Fruit fly (Drosophila melanogaster): ENCODE data around the gene poe.
A peak's percentile ranks its signal among the peaks of the same experiment; 100 is the strongest.

Gene poe

dm6 chr2L:8071112-8071976 lies at the start of gene poe:
Gene poe (minus strand): TSS chr2L:8071624.
- no peak for TF ChIP-seq Doc3 (GFP tag; IDR thresholded peaks at IDR 0.05; ENCODE audit: partially characterized antibody)
- peak; percentile 57 for TF ChIP-seq fd96Cb (tag; optimal IDR thresholded peaks at IDR 0.05)
- TF ChIP-seq sens (GFP tag) = no peak
- TF ChIP-seq CG12659 (GFP tag; optimal IDR thresholded peaks at IDR 0.05) = peak; percentile 67
- TF ChIP-seq gsb (GFP tag; IDR thresholded peaks at IDR 0.05) = no peak
- peak; percentile 20 for TF ChIP-seq Dp (GFP tag; optimal IDR thresholded peaks at IDR 0.05)
- peak; percentile 28; the same call in 1 of the 2 replicates for TF ChIP-seq ranshi (GFP tag; IDR thresholded peaks at IDR 0.05)
- no peak for TF ChIP-seq salm (tag; optimal IDR thresholded peaks at IDR 0.05)
- no peak for TF ChIP-seq CG16815 (GFP tag; optimal IDR thresholded peaks at IDR 0.05)
- TF ChIP-seq Dll (GFP tag; IDR thresholded peaks at IDR 0.05; ENCODE audit: partially characterized antibody) = peak; percentile 31; the same call in 1 of the 4 replicates
- TF ChIP-seq Chrac-16 (GFP tag; optimal IDR thresholded peaks at IDR 0.05) = no peak
- TF ChIP-seq CG14014 (GFP tag; IDR thresholded peaks at IDR 0.05) = 0 out of 2 replicates have a peak, but pooled peaks have one; percentile 7
- TF ChIP-seq nom (GFP tag; optimal IDR thresholded peaks at IDR 0.05) = no peak
- no peak for TF ChIP-seq CG13624 (GFP tag; optimal IDR thresholded peaks at IDR 0.05)
- TF ChIP-seq Meics (GFP tag; optimal IDR thresholded peaks at IDR 0.05) = no peak
- TF ChIP-seq insv (GFP tag; optimal IDR thresholded peaks at IDR 0.05) = no peak
- TF ChIP-seq CG14860 (GFP tag; IDR thresholded peaks at IDR 0.05; ENCODE audit: partially characterized antibody) = no peak
- peak; percentile 75 to 93 for TF ChIP-seq crp (GFP tag; optimal IDR thresholded peaks at IDR 0.05)
- no peak for TF ChIP-seq Dref (GFP tag; IDR thresholded peaks at IDR 0.05)
- no peak for TF ChIP-seq h (optimal IDR thresholded peaks at IDR 0.05)
- TF ChIP-seq Hr3 (GFP tag; optimal IDR thresholded peaks at IDR 0.05) = peak; percentile 46
- TF ChIP-seq yki (optimal IDR thresholded peaks at IDR 0.05) = no peak
- no peak for TF ChIP-seq CG30431 (GFP tag; optimal IDR thresholded peaks at IDR 0.05)
- TF ChIP-seq CG2116 (GFP tag; optimal IDR thresholded peaks at IDR 0.05) = peak; percentile 44
- no peak for TF ChIP-seq fru (optimal IDR thresholded peaks at IDR 0.05)
- 0 out of 2 replicates have a peak, but pooled peaks have one; percentile 31 for TF ChIP-seq CG32767 (GFP tag; IDR thresholded peaks at IDR 0.05)
- TF ChIP-seq mirr (GFP tag; optimal IDR thresholded peaks at IDR 0.05) = no peak
- TF ChIP-seq ase (GFP tag; IDR thresholded peaks at IDR 0.05) = peak; percentile 63
- no peak for TF ChIP-seq ewg (GFP tag; optimal IDR thresholded peaks at IDR 0.05)
- peak; percentile 39; the same call in 2 of the 3 replicates for TF ChIP-seq HLH4C (GFP tag; IDR thresholded peaks at IDR 0.05; ENCODE audit: partially characterized antibody)
- no peak for TF ChIP-seq CG11504 (tag; optimal IDR thresholded peaks at IDR 0.05)
- TF ChIP-seq ttk (GFP tag; IDR thresholded peaks at IDR 0.05) = peak; percentile 61; the same call in 1 of the 2 replicates
- TF ChIP-seq lbe (GFP tag; optimal IDR thresholded peaks at IDR 0.05) = no peak
- TF ChIP-seq CG17359 (tag; optimal IDR thresholded peaks at IDR 0.05) = peak; percentile 56
- peak; percentile 62 for TF ChIP-seq trem (tag; optimal IDR thresholded peaks at IDR 0.05)
- TF ChIP-seq Neu2 (GFP tag; optimal IDR thresholded peaks at IDR 0.05; ENCODE audit: borderline replicate concordance) = no peak
- no peak for TF ChIP-seq CG4282 (GFP tag; optimal IDR thresholded peaks at IDR 0.05)
- peak; percentile 23 for TF ChIP-seq MTF-1 (GFP tag; optimal IDR thresholded peaks at IDR 0.05; ENCODE audit: borderline replicate concordance)
- TF ChIP-seq ssp (GFP tag; IDR thresholded peaks at IDR 0.05) = peak; percentile 48; the same call in 1 of the 2 replicates
- TF ChIP-seq Xrp1 (GFP tag; IDR thresholded peaks at IDR 0.05) = peak; percentile 80; the same call in 1 of the 2 replicates
- no peak for TF ChIP-seq Atf-2 (GFP tag; optimal IDR thresholded peaks at IDR 0.05)
- peak; percentile 81 for TF ChIP-seq CG12391 (tag; optimal IDR thresholded peaks at IDR 0.05)
- no peak for TF ChIP-seq Sox102F (GFP tag; optimal IDR thresholded peaks at IDR 0.05)
- no peak for TF ChIP-seq gem (tag; optimal IDR thresholded peaks at IDR 0.05)
- 0 out of 2 replicates have a peak, but pooled peaks have one; percentile 20 for TF ChIP-seq unc-4 (GFP tag; IDR thresholded peaks at IDR 0.05; ENCODE audit: partially characterized antibody)
- TF ChIP-seq crol (GFP tag; IDR thresholded peaks at IDR 0.05) = no peak
- no peak for TF ChIP-seq HLH54F (GFP tag; optimal IDR thresholded peaks at IDR 0.05)
- TF ChIP-seq CG8359 (GFP tag; optimal IDR thresholded peaks at IDR 0.05; ENCODE audit: borderline replicate concordance) = peak; percentile 15
